Worm (Caenorhabditis elegans): Measurements from ENCODE around the gene sra-36.

sra-36 gene

DNA sequence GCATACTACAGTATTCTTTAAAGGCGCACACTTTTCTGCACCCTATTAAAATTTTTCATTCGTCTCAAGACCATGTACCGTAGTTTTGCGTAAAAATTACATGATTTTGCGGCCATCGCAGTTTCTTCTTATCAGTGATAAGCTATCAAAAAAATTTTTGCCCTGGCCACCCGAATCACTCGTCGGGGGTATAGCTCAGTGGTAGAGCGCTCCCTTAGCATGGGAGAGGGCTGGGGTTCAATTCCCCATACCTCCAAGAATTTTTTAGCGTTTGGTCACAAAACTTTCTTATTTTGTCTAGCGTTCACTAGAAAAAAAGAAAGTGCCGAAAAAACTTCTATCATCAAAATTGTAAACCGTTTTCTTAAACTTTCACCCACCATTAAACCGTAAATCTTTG is 24.7 kb upstream of the sra-36 start (continued):
- TF ChIP-seq pha-4 (GFP tag; IDR thresholded peaks at IDR 0.05) (peak; percentile 57; the same call in 1 of the 2 replicates), pha-4 (tag; optimal IDR thresholded peaks at IDR 0.05) (no peak), lsy-2 (tag; optimal IDR thresholded peaks at IDR 0.05) (no peak), lin-39 (tag; optimal IDR thresholded peaks at IDR 0.05) (no peak), daf-19 (GFP tag; conservative IDR thresholded peaks at IDR 0.05) (0 out of 2 replicates have a peak, but pooled peaks have one; percentile 39), mxl-3 (GFP tag; optimal IDR thresholded peaks at IDR 0.05) (no peak), spr-3 (GFP tag; optimal IDR thresholded peaks at IDR 0.05) (no peak), tra-1 (GFP tag; IDR thresholded peaks at IDR 0.05) (peak; percentile 37; the same call in 1 of the 2 replicates), ceh-62 (tag; optimal IDR thresholded peaks at IDR 0.05) (no peak), ctbp-1 (GFP tag; IDR thresholded peaks at IDR 0.05) (no peak), F26F4.8 (GFP tag; conservative IDR thresholded peaks at IDR 0.05) (peak; percentile 65), vab-7 (GFP tag; IDR thresholded peaks at IDR 0.05) (peak; percentile 45; the same call in 1 of the 2 replicates), arid-1 (GFP tag; conservative IDR thresholded peaks at IDR 0.05) (0 out of 2 replicates have a peak, but pooled peaks have one; percentile 12), cey-2 (tag; optimal IDR thresholded peaks at IDR 0.05; ENCODE audit: borderline replicate concordance, insufficient read depth) (no peak), egl-27 (tag; optimal IDR thresholded peaks at IDR 0.05) (no peak), skn-1 (tag; optimal IDR thresholded peaks at IDR 0.05) (no peak), unc-130 (GFP tag; optimal IDR thresholded peaks at IDR 0.05) (no peak), ztf-7 (tag; optimal IDR thresholded peaks at IDR 0.05) (no peak), ceh-44 (GFP tag; IDR thresholded peaks at IDR 0.05) (peak; percentile 38; the same call in 1 of the 2 replicates), nhr-111 (GFP tag; optimal IDR thresholded peaks at IDR 0.05) (peak; percentile 56), aly-2 (tag; optimal IDR thresholded peaks at IDR 0.05) (no peak), Y75B8A.6 (GFP tag; IDR thresholded peaks at IDR 0.05) (no peak), hlh-11 (tag; optimal IDR thresholded peaks at IDR 0.05) (peak; percentile 9), D1046.2 (GFP tag; IDR thresholded peaks at IDR 0.05) (peak; percentile 47; the same call in 1 of the 2 replicates), snpc-1.2 (GFP tag; IDR thresholded peaks at IDR 0.05) (0 out of 2 replicates have a peak, but pooled peaks have one; percentile 9), lim-7 (GFP tag; IDR thresholded peaks at IDR 0.05) (peak; percentile 75), ces-1 (GFP tag; optimal IDR thresholded peaks at IDR 0.05) (no peak), Y48G9A.11 (GFP tag; IDR thresholded peaks at IDR 0.05) (no peak), dmd-6 (GFP tag; IDR thresholded peaks at IDR 0.05) (no peak), dmd-8 (GFP tag; IDR thresholded peaks at IDR 0.05) (peak; percentile 80), lin-1 (GFP tag; IDR thresholded peaks at IDR 0.05) (no peak), mdt-29 (GFP tag; IDR thresholded peaks at IDR 0.05) (no peak), dpl-1 (GFP tag; optimal IDR thresholded peaks at IDR 0.05) (no peak), mes-2 (tag; optimal IDR thresholded peaks at IDR 0.05; ENCODE audit: poor library complexity, severe bottlenecking) (peak; percentile 6), lin-15B (tag; optimal IDR thresholded peaks at IDR 0.05) (no peak), Y105C5A.15 (GFP tag; IDR thresholded peaks at IDR 0.05) (no peak), duxl-1 (tag; optimal IDR thresholded peaks at IDR 0.05; ENCODE audit: poor library complexity) (no peak), nhr-25 (tag; optimal IDR thresholded peaks at IDR 0.05; ENCODE audit: borderline replicate concordance, insufficient read depth) (no peak), saeg-2 (GFP tag; IDR thresholded peaks at IDR 0.05) (no peak), unc-39 (tag; optimal IDR thresholded peaks at IDR 0.05) (no peak), nhr-42 (GFP tag; IDR thresholded peaks at IDR 0.05) (no peak), egl-43 (GFP tag; IDR thresholded peaks at IDR 0.05) (peak; percentile 58; the same call in 1 of the 2 replicates), tag-97 (GFP tag; IDR thresholded peaks at IDR 0.05) (no peak), lin-13 (GFP tag; optimal IDR thresholded peaks at IDR 0.05) (no peak), zag-1 (tag; optimal IDR thresholded peaks at IDR 0.05) (no peak), T20F7.1 (GFP tag; optimal IDR thresholded peaks at IDR 0.05) (no peak)

Measured in whole organism, L4 larva.